Worm (Caenorhabditis elegans): Measurements from ENCODE around the gene Y51H7C.13.

DNA sequence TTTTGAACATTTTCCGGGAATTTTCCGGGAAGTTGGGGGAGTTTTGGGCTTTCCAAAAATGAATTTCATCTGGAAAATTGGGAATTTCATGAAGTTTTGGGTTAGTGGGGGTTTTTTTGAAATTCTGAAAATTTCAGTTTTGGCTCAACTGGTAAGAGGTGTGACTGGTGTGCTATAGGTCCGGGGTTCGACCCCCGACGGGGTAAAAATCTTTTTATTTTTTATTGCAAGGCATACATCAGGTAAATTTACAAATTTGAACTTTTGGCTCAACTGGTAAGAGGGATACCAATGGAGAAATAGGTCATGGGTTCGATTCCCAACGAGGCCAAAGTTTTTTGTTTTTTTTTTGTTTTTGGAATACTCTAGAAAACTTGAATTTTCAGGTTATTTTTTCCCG lies 15.3 kb upstream of the Y51H7C.13 start:
- TF ChIP-seq fos-1 (tag; optimal IDR thresholded peaks at IDR 0.05) (no peak), nhr-23 (tag; optimal IDR thresholded peaks at IDR 0.05) (no peak), pqm-1 (tag; optimal IDR thresholded peaks at IDR 0.05) (no peak), ZK546.5 (tag; optimal IDR thresholded peaks at IDR 0.05) (no peak), R02D3.7 (tag; optimal IDR thresholded peaks at IDR 0.05) (no peak), ama-1 (optimal IDR thresholded peaks at IDR 0.05) (no peak)

All from whole organism, L3 larva.